Fruit fly (Drosophila melanogaster) Kc167 (cell line): ENCODE measurements around the gene CG8750.

Experiments
- Myc ChIP-seq: fragments of >200 bp; optimal IDR thresholded peaks from 2 replicates; lab custom pipeline; 2017; ENCODE audit warnings: missing external identifiers
- Sin3A ChIP-seq: fragments of >200 bp; optimal IDR thresholded peaks from 2 replicates; lab custom pipeline; 2018; ENCODE audit warnings: missing external identifiers
- h ChIP-seq: fragments of >200 bp; optimal IDR thresholded peaks from 3 replicates; lab custom pipeline; 2018; ENCODE audit warnings: missing external identifiers
- insv ChIP-seq: fragments of >200 bp; optimal IDR thresholded peaks from 3 replicates; lab custom pipeline; 2018; ENCODE audit warnings: missing external identifiers
- psq ChIP-seq: fragments of >200 bp; optimal IDR thresholded peaks from 2 replicates; lab custom pipeline; 2017; ENCODE audit warnings: missing external identifiers

dm6 chr3L:13862403-13862802 lies 19.6 kb upstream of the CG8750 start:
- TF ChIP-seq insv (lab: Kevin White, UChicago) = no peak
- no peak for TF ChIP-seq h
- TF ChIP-seq psq = no peak
- TF ChIP-seq Myc (lab: Kevin White, UChicago) = no peak
- TF ChIP-seq Sin3A (lab: Kevin White, UChicago) = no peak
